Worm (Caenorhabditis elegans): ENCODE data around the gene sra-32.

- TF ChIP-seq sma-9 (GFP tag; optimal IDR thresholded peaks at IDR 0.05): no peak
- TF ChIP-seq sma-9 (tag; optimal IDR thresholded peaks at IDR 0.05): no peak
- no peak for TF ChIP-seq nhr-77 (tag; optimal IDR thresholded peaks at IDR 0.05)
Observed at ce11 chrII:4571868-4572267, 40.1 kb upstream of the sra-32 start, which contains the start of gene vab-1.
